Worm (Caenorhabditis elegans): ENCODE data around the gene grl-5.

Gene grl-5

DNA sequence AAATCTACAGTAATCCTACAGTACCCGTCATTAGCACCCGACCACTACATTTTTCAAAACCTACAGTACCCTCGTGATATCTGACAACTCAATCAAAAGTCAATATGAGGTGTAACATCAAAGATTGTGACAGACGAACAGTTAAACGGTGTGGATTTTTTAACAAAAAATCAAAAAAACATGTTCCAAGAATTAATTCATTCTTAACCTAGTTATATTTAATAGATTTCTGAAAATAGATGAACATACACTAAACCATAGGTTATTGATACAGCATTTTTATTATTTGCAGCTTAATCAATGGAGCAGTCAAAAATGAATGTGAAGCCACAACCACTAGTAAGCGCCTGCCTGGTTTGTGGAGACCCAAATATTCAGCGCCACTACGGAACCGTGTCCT is 6.9 kb downstream of the grl-5 start, which contains the start of gene nhr-118:
TSS of gene nhr-118 (plus strand) at position 301 of the 400 bp plus-strand sequence.
- TF ChIP-seq med-1 (GFP tag; optimal IDR thresholded peaks at IDR 0.05; ENCODE audit: insufficient read depth) (no peak), cog-1 (tag; optimal IDR thresholded peaks at IDR 0.05) (no peak), ztf-23 (GFP tag; IDR thresholded peaks at IDR 0.05) (no peak), ztf-29 (GFP tag; IDR thresholded peaks at IDR 0.05) (no peak), ref-1 (GFP tag; conservative IDR thresholded peaks at IDR 0.05) (no peak), flt-1 (GFP tag; IDR thresholded peaks at IDR 0.05) (no peak)

DNA sequence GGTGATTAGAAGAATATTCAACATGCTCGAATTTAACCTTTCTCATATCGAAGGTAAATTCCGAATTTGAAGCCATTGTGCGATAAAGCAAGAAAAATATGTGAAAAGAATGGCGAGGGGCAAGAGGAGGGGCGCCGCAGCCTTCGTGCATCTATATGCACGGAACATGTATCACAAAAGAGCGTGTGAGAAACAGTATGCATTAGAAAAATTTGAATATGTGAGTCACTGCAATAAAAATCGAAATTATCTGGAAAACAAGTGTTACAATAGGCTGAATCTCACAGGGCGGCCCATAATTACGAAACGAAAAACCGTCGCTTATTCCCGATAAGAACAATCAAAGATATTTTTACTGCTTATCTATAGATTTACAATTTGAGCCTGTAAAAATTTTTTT is 12.6 kb downstream of the grl-5 start, which contains the start of gene F13A2.5:
TSS of gene F13A2.5 (minus strand) at position 101 of the 400 bp plus-strand sequence.
- no peak for TF ChIP-seq T22C8.4 (GFP tag; IDR thresholded peaks at IDR 0.05)

DNA sequence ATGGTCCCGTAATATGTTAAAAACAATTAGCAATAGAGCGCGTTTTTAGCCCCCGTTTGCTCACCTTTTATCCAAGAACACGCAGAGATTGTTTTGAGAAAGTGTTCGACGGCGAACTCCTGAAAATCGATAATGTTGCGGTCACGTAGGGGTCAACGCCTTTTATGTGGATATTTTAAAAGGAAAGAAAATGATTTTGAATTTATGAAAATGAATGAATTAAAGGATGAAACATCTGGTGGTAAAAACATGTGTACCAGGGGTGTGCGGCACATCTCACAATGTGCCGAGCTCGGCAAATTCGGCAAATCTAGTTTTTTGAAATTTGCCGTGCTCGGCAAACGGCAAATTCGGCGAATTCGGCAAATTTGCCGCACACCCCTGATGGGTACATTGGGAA is 14.3 kb downstream of the grl-5 start, which contains the start of gene F13A2.4:
TSS of gene F13A2.4 (minus strand) at position 101 of the 400 bp plus-strand sequence.
- TF ChIP-seq T22C8.4 (GFP tag; IDR thresholded peaks at IDR 0.05): no peak
- no peak for TF ChIP-seq med-1 (GFP tag; optimal IDR thresholded peaks at IDR 0.05; ENCODE audit: insufficient read depth)
- TF ChIP-seq ref-1 (GFP tag; conservative IDR thresholded peaks at IDR 0.05): no peak
- TF ChIP-seq ztf-23 (GFP tag; IDR thresholded peaks at IDR 0.05): no peak
- TF ChIP-seq cog-1 (tag; optimal IDR thresholded peaks at IDR 0.05): no peak
- TF ChIP-seq tab-1 (GFP tag; IDR thresholded peaks at IDR 0.05): no peak
- no peak for TF ChIP-seq ztf-29 (GFP tag; IDR thresholded peaks at IDR 0.05)
- no peak for TF ChIP-seq flt-1 (GFP tag; IDR thresholded peaks at IDR 0.05)
- no peak for TF ChIP-seq klf-2 (GFP tag; conservative IDR thresholded peaks at IDR 0.05)

DNA sequence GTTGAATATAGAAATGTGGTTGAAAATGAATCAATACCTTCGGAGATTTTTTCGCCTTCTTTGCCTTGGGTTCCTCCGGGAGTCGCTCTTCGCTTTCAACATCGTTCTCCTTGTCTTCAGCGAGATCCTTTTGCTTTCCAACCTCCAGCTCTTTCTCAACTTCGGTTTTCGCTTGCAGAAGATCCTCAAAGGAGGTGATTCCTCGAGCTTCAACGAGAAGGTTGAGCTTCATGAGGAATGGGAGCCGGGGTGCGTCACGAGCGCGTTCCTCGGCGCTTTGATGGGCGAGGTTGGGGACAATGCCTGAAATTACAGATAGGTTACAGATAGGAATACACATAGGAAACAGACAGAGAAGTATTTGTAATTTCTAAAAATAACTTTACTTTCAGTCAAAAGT is 15.6 kb downstream of the grl-5 start:
- TF ChIP-seq ztf-23 (GFP tag; IDR thresholded peaks at IDR 0.05): no peak
- no peak for TF ChIP-seq ref-1 (GFP tag; conservative IDR thresholded peaks at IDR 0.05)
- TF ChIP-seq cog-1 (tag; optimal IDR thresholded peaks at IDR 0.05): no peak
- no peak for TF ChIP-seq ztf-29 (GFP tag; IDR thresholded peaks at IDR 0.05)
- no peak for TF ChIP-seq T22C8.4 (GFP tag; IDR thresholded peaks at IDR 0.05)

DNA sequence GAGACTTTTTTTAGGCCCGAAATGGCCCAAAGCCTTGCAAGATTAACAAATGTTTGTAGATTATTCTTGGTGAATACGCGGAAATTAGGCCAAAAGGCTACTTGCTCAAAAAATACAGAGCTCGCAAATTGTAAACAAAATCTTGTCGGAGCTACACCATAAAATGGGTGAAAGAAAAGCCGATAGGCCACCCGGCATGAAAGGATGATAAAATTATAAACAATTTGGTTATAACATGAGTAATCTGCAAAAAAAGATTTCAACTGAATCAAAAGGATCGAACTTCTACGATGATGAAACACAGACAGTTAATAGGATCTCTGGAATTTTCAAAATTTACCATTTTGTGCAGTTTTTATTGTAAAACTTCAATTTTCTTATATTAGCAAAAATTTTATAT is 16.3 kb downstream of the grl-5 start:
- no peak for TF ChIP-seq tab-1 (GFP tag; IDR thresholded peaks at IDR 0.05)
- no peak for TF ChIP-seq cog-1 (tag; optimal IDR thresholded peaks at IDR 0.05)
- no peak for TF ChIP-seq ztf-29 (GFP tag; IDR thresholded peaks at IDR 0.05)
- TF ChIP-seq T22C8.4 (GFP tag; IDR thresholded peaks at IDR 0.05): no peak

DNA sequence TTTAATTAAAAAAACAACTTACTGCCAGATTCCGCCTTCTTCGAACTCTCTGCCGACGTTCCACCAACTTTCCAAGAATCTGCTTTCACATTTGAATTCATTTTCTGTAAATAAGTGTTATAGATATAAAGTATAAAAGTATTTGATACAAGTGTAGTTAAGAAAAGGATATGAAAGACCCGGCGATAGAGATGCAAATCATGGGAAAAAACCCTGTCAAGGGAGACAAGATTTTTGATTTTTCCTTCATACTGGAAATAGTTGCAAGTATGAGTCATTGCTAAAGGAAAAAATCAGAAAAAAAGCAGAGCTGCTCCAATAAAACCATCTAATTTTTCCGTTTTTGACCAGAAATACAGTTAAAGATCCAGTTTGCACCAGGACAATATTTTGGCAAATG is 18.2 kb downstream of the grl-5 start, which contains the start of gene F13A2.3:
TSS of gene F13A2.3 (minus strand) at position 101 of the 400 bp plus-strand sequence.
- TF ChIP-seq ztf-23 (GFP tag; IDR thresholded peaks at IDR 0.05) (no peak), ztf-29 (GFP tag; IDR thresholded peaks at IDR 0.05) (no peak), T22C8.4 (GFP tag; IDR thresholded peaks at IDR 0.05) (no peak), ref-1 (GFP tag; conservative IDR thresholded peaks at IDR 0.05) (no peak), tab-1 (GFP tag; IDR thresholded peaks at IDR 0.05) (no peak), klf-2 (GFP tag; conservative IDR thresholded peaks at IDR 0.05) (no peak), cog-1 (tag; optimal IDR thresholded peaks at IDR 0.05) (no peak), flt-1 (GFP tag; IDR thresholded peaks at IDR 0.05) (no peak), med-1 (GFP tag; optimal IDR thresholded peaks at IDR 0.05; ENCODE audit: insufficient read depth) (no peak)

DNA sequence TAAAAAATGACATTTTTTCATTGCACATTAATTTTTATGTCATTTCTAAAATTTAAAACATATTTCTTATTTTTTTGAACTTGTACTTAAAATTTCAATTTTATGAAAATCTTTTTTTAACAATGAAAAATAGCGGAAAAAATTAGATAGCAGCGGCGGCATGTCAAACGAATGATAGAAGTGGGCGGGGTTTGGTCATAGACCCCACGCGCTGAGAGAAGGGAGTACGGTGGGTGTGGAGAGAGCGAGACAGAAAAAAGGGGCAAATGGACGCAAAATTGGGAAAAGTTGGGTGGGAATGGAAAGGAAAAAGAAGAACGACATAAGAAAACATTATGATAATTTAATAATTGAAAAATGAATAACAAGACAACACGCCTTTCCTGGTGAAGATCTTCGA is 26.5 kb downstream of the grl-5 start:
- TF ChIP-seq T22C8.4 (GFP tag; IDR thresholded peaks at IDR 0.05) (no peak), ztf-23 (GFP tag; IDR thresholded peaks at IDR 0.05) (no peak), med-1 (GFP tag; optimal IDR thresholded peaks at IDR 0.05; ENCODE audit: insufficient read depth) (no peak), ztf-29 (GFP tag; IDR thresholded peaks at IDR 0.05) (no peak), ref-1 (GFP tag; conservative IDR thresholded peaks at IDR 0.05) (no peak), flt-1 (GFP tag; IDR thresholded peaks at IDR 0.05) (no peak), cog-1 (tag; optimal IDR thresholded peaks at IDR 0.05) (no peak), tab-1 (GFP tag; IDR thresholded peaks at IDR 0.05) (no peak), klf-2 (GFP tag; conservative IDR thresholded peaks at IDR 0.05) (no peak)

DNA sequence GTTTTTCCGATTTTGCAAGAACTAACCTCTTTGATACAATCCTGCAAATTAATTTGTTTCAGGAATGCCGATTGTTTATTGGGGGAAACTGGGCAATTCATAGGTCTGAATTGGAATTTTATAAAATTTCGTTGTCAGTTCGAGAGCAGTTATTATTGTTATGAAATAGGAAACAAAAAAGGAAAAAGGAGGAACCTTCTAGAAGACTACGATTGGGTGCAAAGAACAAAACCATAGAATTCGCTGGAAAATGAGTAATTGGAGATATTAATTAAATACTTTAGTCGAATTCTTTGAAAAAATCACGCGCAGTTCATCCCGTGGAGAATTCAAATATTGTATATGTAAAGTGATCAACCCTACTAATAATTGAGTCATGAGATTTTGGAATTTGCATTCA is 27.1 kb downstream of the grl-5 start, which contains the start of gene F13A2.9:
TSS of gene F13A2.9 (minus strand) at position 101 of the 400 bp plus-strand sequence.
- TF ChIP-seq ztf-29 (GFP tag; IDR thresholded peaks at IDR 0.05): no peak
- no peak for TF ChIP-seq med-1 (GFP tag; optimal IDR thresholded peaks at IDR 0.05; ENCODE audit: insufficient read depth)
- no peak for TF ChIP-seq ztf-23 (GFP tag; IDR thresholded peaks at IDR 0.05)
- no peak for TF ChIP-seq ref-1 (GFP tag; conservative IDR thresholded peaks at IDR 0.05)
- TF ChIP-seq tab-1 (GFP tag; IDR thresholded peaks at IDR 0.05): no peak
- TF ChIP-seq klf-2 (GFP tag; conservative IDR thresholded peaks at IDR 0.05): no peak
- no peak for TF ChIP-seq cog-1 (tag; optimal IDR thresholded peaks at IDR 0.05)

DNA sequence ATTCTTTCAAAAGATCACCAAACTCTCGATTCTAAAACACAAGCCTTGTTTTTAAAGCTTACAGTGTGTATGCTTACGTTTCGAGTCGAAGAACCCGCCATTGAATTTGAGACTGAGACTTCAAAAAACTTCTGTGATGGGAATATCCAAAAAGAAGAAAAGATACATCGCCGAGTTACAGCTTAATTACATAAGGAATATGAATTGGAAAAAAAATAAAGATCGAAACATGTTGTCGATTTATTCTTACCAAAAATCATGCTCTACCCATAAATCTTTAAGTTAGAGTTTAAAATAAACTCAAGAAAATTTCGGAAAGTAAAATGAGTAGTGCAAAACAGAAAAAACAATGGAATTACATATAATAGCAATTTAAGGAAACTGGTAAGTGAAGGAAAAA is 28.3 kb downstream of the grl-5 start, which contains the start of gene F13A2.10:
TSS of gene F13A2.10 (minus strand) at position 101 of the 400 bp plus-strand sequence.
- TF ChIP-seq T22C8.4 (GFP tag; IDR thresholded peaks at IDR 0.05): no peak

DNA sequence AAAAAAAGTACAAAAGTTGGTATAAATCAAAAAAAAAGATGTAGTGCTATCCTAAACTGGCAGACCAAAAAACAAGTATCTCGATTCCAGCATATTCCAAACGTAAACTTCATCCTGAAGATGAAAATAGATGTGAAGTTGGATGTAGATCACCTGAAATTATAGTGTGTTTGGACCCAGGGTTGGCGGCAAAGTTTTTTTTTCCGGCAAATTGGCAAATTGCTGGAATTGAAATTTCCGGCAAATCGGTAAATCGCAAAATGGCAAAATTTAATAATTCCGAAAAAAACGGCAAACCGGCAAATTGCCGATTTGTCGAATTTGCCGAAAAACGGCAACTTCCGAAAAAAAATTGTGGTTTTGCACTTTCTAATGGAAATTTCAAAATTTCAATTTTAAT is 30.0 kb downstream of the grl-5 start, which contains the start of gene F13A2.2:
TSS of gene F13A2.2 (minus strand) at position 101 of the 400 bp plus-strand sequence.
- TF ChIP-seq med-1 (GFP tag; optimal IDR thresholded peaks at IDR 0.05; ENCODE audit: insufficient read depth) (no peak), ref-1 (GFP tag; conservative IDR thresholded peaks at IDR 0.05) (no peak), T22C8.4 (GFP tag; IDR thresholded peaks at IDR 0.05) (no peak), tab-1 (GFP tag; IDR thresholded peaks at IDR 0.05) (no peak), cog-1 (tag; optimal IDR thresholded peaks at IDR 0.05) (no peak), ztf-23 (GFP tag; IDR thresholded peaks at IDR 0.05) (no peak), flt-1 (GFP tag; IDR thresholded peaks at IDR 0.05) (no peak), klf-2 (GFP tag; conservative IDR thresholded peaks at IDR 0.05) (no peak), ztf-29 (GFP tag; IDR thresholded peaks at IDR 0.05) (no peak)

DNA sequence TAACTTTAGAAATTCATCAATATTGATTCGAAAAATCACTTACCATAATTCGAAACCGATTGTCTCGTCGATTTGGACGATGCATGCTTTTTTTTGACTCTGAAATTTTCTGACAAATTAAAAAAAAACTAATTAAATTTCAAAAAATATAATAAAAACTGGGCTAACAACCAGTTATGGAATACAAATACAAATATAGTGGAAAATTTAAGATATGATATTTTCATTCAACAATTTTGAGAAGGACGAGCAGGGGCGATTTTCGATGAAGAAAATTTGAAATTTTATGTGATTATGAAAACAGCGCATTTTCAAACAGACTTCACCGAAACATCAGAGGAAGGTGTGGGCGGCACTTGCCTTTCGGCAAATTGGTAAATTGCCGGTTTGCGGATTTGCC is 32.2 kb downstream of the grl-5 start, which contains the start of gene F13A2.1:
TSS of gene F13A2.1 (minus strand) at position 101 of the 400 bp plus-strand sequence.
- TF ChIP-seq T22C8.4 (GFP tag; IDR thresholded peaks at IDR 0.05) (no peak), tab-1 (GFP tag; IDR thresholded peaks at IDR 0.05) (no peak), ztf-29 (GFP tag; IDR thresholded peaks at IDR 0.05) (no peak), med-1 (GFP tag; optimal IDR thresholded peaks at IDR 0.05; ENCODE audit: insufficient read depth) (no peak), flt-1 (GFP tag; IDR thresholded peaks at IDR 0.05) (no peak), klf-2 (GFP tag; conservative IDR thresholded peaks at IDR 0.05) (no peak), ztf-23 (GFP tag; IDR thresholded peaks at IDR 0.05) (no peak), ref-1 (GFP tag; conservative IDR thresholded peaks at IDR 0.05) (no peak), cog-1 (tag; optimal IDR thresholded peaks at IDR 0.05) (no peak)
